Worm (Caenorhabditis elegans) whole organism, L2 larva: ENCODE data around the gene F37A8.1.

Experiments
- C34F6.9 ChIP-seq: fragments of 150-350 bp; optimal IDR thresholded peaks from 2 replicates; lab custom pipeline; 2014; ENCODE audit warnings: missing biosample characterization, missing genetic modification characterization
- crh-2 ChIP-seq: sonication (generic microtip); optimal IDR thresholded peaks from 2 replicates; lab custom pipeline; 2017; ENCODE audit warnings: missing biosample characterization, missing genetic modification characterization
- fos-1 ChIP-seq: fragments of 150-350 bp; optimal IDR thresholded peaks from 2 replicates; lab custom pipeline; 2014; ENCODE audit warnings: missing biosample characterization, missing genetic modification characterization
- nhr-129 ChIP-seq: fragments of 150-350 bp; optimal IDR thresholded peaks from 2 replicates; lab custom pipeline; 2014; ENCODE audit warnings: missing biosample characterization, missing genetic modification characterization
- nhr-21 ChIP-seq: fragments of 150-350 bp; optimal IDR thresholded peaks from 2 replicates; lab custom pipeline; 2014; ENCODE audit warnings: missing biosample characterization, missing genetic modification characterization
- nhr-25 ChIP-seq: fragments of 150-350 bp; sonication (generic microtip); optimal IDR thresholded peaks from 3 replicates; lab custom pipeline; 2014; ENCODE audit warnings: missing biosample characterization, missing genetic modification characterization
- unc-55 ChIP-seq: fragments of 150-350 bp; sonication (generic microtip); optimal IDR thresholded peaks from 3 replicates; lab custom pipeline; 2014; ENCODE audit warnings: missing biosample characterization, missing genetic modification reagents, missing genetic modification characterization

The F37A8.1 gene

ce11 chrIII:3978438-3978837, 50.2 kb downstream of the F37A8.1 start:
- TF ChIP-seq nhr-25 (peak; percentile 38), fos-1 (tag; lab: Kevin White, UChicago) (peak; percentile 8), nhr-21 (tag; lab: Kevin White, UChicago) (no peak), C34F6.9 (tag; lab: Kevin White, UChicago) (no peak), crh-2 (tag; lab: Kevin White, UChicago) (peak; percentile 37), unc-55 (GFP tag; lab: Kevin White, UChicago) (peak; percentile 9), nhr-129 (no peak)
